Worm (Caenorhabditis elegans) whole organism, L1 larva: Measurements from ENCODE around the gene sru-21.

Source experiments
- F16B12.6 ChIP-seq: fragments of 150-350 bp; optimal IDR thresholded peaks from 2 replicates; lab custom pipeline; 2014; ENCODE audit warnings: missing biosample characterization, missing genetic modification characterization
- Y116A8C.19 ChIP-seq: sonication (generic microtip); optimal IDR thresholded peaks from 2 replicates; lab custom pipeline; 2016; ENCODE audit warnings: missing compliant biosample characterization, missing genetic modification characterization, borderline replicate concordance
- blmp-1 ChIP-seq: fragments of 150-350 bp; optimal IDR thresholded peaks from 2 replicates; lab custom pipeline; 2014; ENCODE audit warnings: missing biosample characterization, missing genetic modification characterization
- ceh-8 ChIP-seq: fragments of 200-800 bp; sonication (Bioruptor generic); optimal IDR thresholded peaks from 2 replicates; lab custom pipeline; 2018; ENCODE audit warnings: mild to moderate bottlenecking, missing genetic modification characterization, moderate library complexity, missing compliant biosample characterization
- ces-1 ChIP-seq: fragments of 150-350 bp; optimal IDR thresholded peaks from 2 replicates; lab custom pipeline; 2014; ENCODE audit warnings: missing biosample characterization, missing genetic modification reagents, missing genetic modification characterization
- dpl-1 ChIP-seq, 3 experiments: fragments of 150-350 bp in 2 of 3; sonication (generic microtip) in 1 of 3; optimal IDR thresholded peaks; 2 replicates each; lab custom pipeline; 2014 to 2017; ENCODE audit warnings: missing biosample characterization in 3 of 3, missing genetic modification characterization in 3 of 3, missing genetic modification reagents in 3 of 3
- dsc-1 ChIP-seq: sonication (generic microtip); optimal IDR thresholded peaks from 2 replicates; lab custom pipeline; 2016; ENCODE audit warnings: mild to moderate bottlenecking, missing genetic modification characterization, missing compliant biosample characterization
- efl-1 ChIP-seq, 4 experiments: fragments of 150-350 bp; optimal IDR thresholded peaks in 3 of 4; peaks in 1 of 4; 1 replicate in 1 of 4; 2 replicates in 3 of 4; lab custom pipeline; 2014; ENCODE audit warnings: missing biosample characterization in 2 of 4, missing genetic modification characterization in 2 of 4, missing genetic modification reagents in 2 of 4
- efl-3 ChIP-seq: fragments of 200-800 bp; sonication (Bioruptor generic); optimal IDR thresholded peaks from 2 replicates; lab custom pipeline; 2018; ENCODE audit warnings: mild to moderate bottlenecking, missing genetic modification characterization, missing compliant biosample characterization
- elt-2 ChIP-seq: sonication (generic microtip); optimal IDR thresholded peaks from 2 replicates; lab custom pipeline; 2016; ENCODE audit warnings: missing genetic modification characterization, mild to moderate bottlenecking, inconsistent platforms, missing compliant biosample characterization, missing genetic modification reagents
- elt-3 ChIP-seq, 6 experiments: fragments of 150-350 bp in 1 of 6; sonication (generic microtip); optimal IDR thresholded peaks; 2 replicates each; lab custom pipeline; 2017 to 2018; ENCODE audit warnings: missing biosample characterization in 6 of 6, missing genetic modification characterization in 6 of 6, inconsistent platforms in 1 of 6
- fkh-10 ChIP-seq: sonication (generic microtip); optimal IDR thresholded peaks from 2 replicates; lab custom pipeline; 2017; ENCODE audit warnings: missing biosample characterization, missing genetic modification reagents, missing genetic modification characterization
- fkh-4 ChIP-seq: sonication (generic microtip); optimal IDR thresholded peaks from 2 replicates; lab custom pipeline; 2016; ENCODE audit warnings: missing compliant biosample characterization, missing genetic modification characterization, borderline replicate concordance
- fkh-8 ChIP-seq: sonication (generic microtip); optimal IDR thresholded peaks from 2 replicates; lab custom pipeline; 2016; ENCODE audit warnings: mild to moderate bottlenecking, missing genetic modification characterization, missing compliant biosample characterization
- hlh-17 ChIP-seq: fragments of 200-800 bp; sonication (Bioruptor generic); optimal IDR thresholded peaks from 2 replicates; lab custom pipeline; 2018; ENCODE audit warnings: missing genetic modification characterization, mild to moderate bottlenecking, missing compliant biosample characterization, moderate library complexity, borderline replicate concordance
- hlh-4 ChIP-seq: sonication (generic microtip); optimal IDR thresholded peaks from 2 replicates; lab custom pipeline; 2016; ENCODE audit warnings: mild to moderate bottlenecking, missing genetic modification characterization, missing compliant biosample characterization
- lin-13 ChIP-seq: fragments of 150-350 bp; optimal IDR thresholded peaks from 2 replicates; lab custom pipeline; 2014; ENCODE audit warnings: missing biosample characterization, missing genetic modification reagents, missing genetic modification characterization
- lin-14 ChIP-seq: fragments of 200-800 bp; sonication (Bioruptor generic); optimal IDR thresholded peaks from 2 replicates; lab custom pipeline; 2018; ENCODE audit warnings: mild to moderate bottlenecking, missing genetic modification characterization, moderate library complexity, missing compliant biosample characterization
- lin-35 ChIP-seq, 2 experiments: fragments of 150-350 bp; optimal IDR thresholded peaks; 2 replicates each; lab custom pipeline; 2014; ENCODE audit warnings: missing biosample characterization in 2 of 2, missing genetic modification characterization in 2 of 2, missing genetic modification reagents in 2 of 2
- lir-3 ChIP-seq: sonication (generic microtip); optimal IDR thresholded peaks from 2 replicates; lab custom pipeline; 2016; ENCODE audit warnings: mild to moderate bottlenecking, missing genetic modification characterization, moderate library complexity, missing compliant biosample characterization; ENCODE audit not compliant: poor library complexity
- mdl-1 ChIP-seq, 2 experiments: fragments of 150-350 bp; optimal IDR thresholded peaks; 2 replicates each; lab custom pipeline; 2014 to 2017; ENCODE audit warnings: missing biosample characterization in 2 of 2, missing genetic modification characterization in 2 of 2, inconsistent platforms in 1 of 2
- mep-1 ChIP-seq: fragments of 150-350 bp; optimal IDR thresholded peaks from 2 replicates; lab custom pipeline; 2014; ENCODE audit warnings: missing biosample characterization, missing genetic modification characterization
- nhr-11 ChIP-seq: fragments of 150-350 bp; optimal IDR thresholded peaks from 2 replicates; lab custom pipeline; 2014; ENCODE audit warnings: missing biosample characterization, missing genetic modification characterization
- nhr-12 ChIP-seq: sonication (generic microtip); optimal IDR thresholded peaks from 2 replicates; lab custom pipeline; 2017; ENCODE audit warnings: missing biosample characterization, missing genetic modification characterization
- nhr-19 ChIP-seq: fragments of 200-800 bp; sonication (Bioruptor generic); conservative IDR thresholded peaks from 2 replicates; pipeline ENCODE4 v1.3.6; 2022; ENCODE audit warnings: missing genetic modification characterization, missing compliant biosample characterization
- nhr-20 ChIP-seq: sonication (generic microtip); optimal IDR thresholded peaks from 2 replicates; lab custom pipeline; 2016; ENCODE audit warnings: mild to moderate bottlenecking, missing genetic modification characterization, missing compliant biosample characterization
- nhr-47 ChIP-seq: sonication (generic microtip); optimal IDR thresholded peaks from 2 replicates; lab custom pipeline; 2016; ENCODE audit warnings: mild to moderate bottlenecking, missing genetic modification characterization, moderate library complexity, missing compliant biosample characterization
- nhr-71 ChIP-seq: sonication (generic microtip); optimal IDR thresholded peaks from 2 replicates; lab custom pipeline; 2016; ENCODE audit warnings: mild to moderate bottlenecking, missing genetic modification characterization, moderate library complexity, missing compliant biosample characterization
- nhr-77 ChIP-seq: fragments of 150-350 bp; optimal IDR thresholded peaks from 2 replicates; lab custom pipeline; 2014; ENCODE audit warnings: missing biosample characterization, missing genetic modification characterization
- nhr-85 ChIP-seq: sonication (generic microtip); peaks from one replicate; lab custom pipeline; 2016; ENCODE audit warnings: missing genetic modification characterization, inconsistent platforms, missing compliant biosample characterization
- nhr-90 ChIP-seq: sonication (generic microtip); optimal IDR thresholded peaks from 2 replicates; lab custom pipeline; 2016; ENCODE audit warnings: mild to moderate bottlenecking, missing genetic modification characterization, missing compliant biosample characterization; ENCODE audit not compliant: poor library complexity
- pax-3 ChIP-seq: fragments of 200-800 bp; sonication (Bioruptor generic); optimal IDR thresholded peaks from 2 replicates; lab custom pipeline; 2018; ENCODE audit warnings: mild to moderate bottlenecking, missing genetic modification characterization, moderate library complexity, missing compliant biosample characterization
- snpc-4 ChIP-seq: fragments of 150-350 bp; optimal IDR thresholded peaks from 2 replicates; lab custom pipeline; 2014; ENCODE audit warnings: missing biosample characterization, missing genetic modification characterization
- swsn-7 ChIP-seq: sonication (generic microtip); optimal IDR thresholded peaks from 2 replicates; lab custom pipeline; 2016; ENCODE audit warnings: missing genetic modification characterization, missing compliant biosample characterization
- tlp-1 ChIP-seq: fragments of 150-350 bp; optimal IDR thresholded peaks from 2 replicates; lab custom pipeline; 2014; ENCODE audit warnings: missing biosample characterization, missing genetic modification characterization
- unc-130 ChIP-seq: fragments of 150-350 bp; optimal IDR thresholded peaks from 2 replicates; lab custom pipeline; 2017; ENCODE audit warnings: missing biosample characterization, missing genetic modification characterization, inconsistent platforms
- unc-98 ChIP-seq: fragments of 200-800 bp; sonication (Bioruptor generic); IDR thresholded peaks from 2 replicates; pipeline ENCODE4 v1.3.6; 2022; ENCODE audit warnings: missing genetic modification characterization, missing compliant biosample characterization
- xbp-1 ChIP-seq: sonication (generic microtip); optimal IDR thresholded peaks from 2 replicates; lab custom pipeline; 2016; ENCODE audit warnings: missing genetic modification characterization, missing compliant biosample characterization
- zag-1 ChIP-seq: fragments of 150-350 bp; optimal IDR thresholded peaks from 2 replicates; lab custom pipeline; 2014; ENCODE audit warnings: missing biosample characterization, missing genetic modification characterization
- zip-4 ChIP-seq: fragments of 200-800 bp; sonication (Bioruptor generic); optimal IDR thresholded peaks from 2 replicates; lab custom pipeline; 2018; ENCODE audit warnings: mild to moderate bottlenecking, missing genetic modification characterization, moderate library complexity, missing compliant biosample characterization

The sru-21 gene

ce11 chrIV:13601973-13602669, 24.4 kb upstream of the sru-21 start, which contains the start of gene Y45F10B.59:
TSS of gene Y45F10B.59 (plus strand) at chrIV:13602619.
- TF ChIP-seq fkh-4 (tag; lab: Kevin White, UChicago) = no peak
- no peak for TF ChIP-seq efl-1 (optimal IDR thresholded peaks at IDR 0.05; lab: Kevin White, UChicago)
- TF ChIP-seq efl-1 (GFP tag; optimal IDR thresholded peaks at IDR 0.05 in 1 of 2; lab: Kevin White, UChicago) = peak in 1 of 2 experiments; percentile 66
- peak; percentile 69 for TF ChIP-seq nhr-85 (tag; lab: Kevin White, UChicago)
- TF ChIP-seq nhr-71 (tag; lab: Kevin White, UChicago) = no peak
- TF ChIP-seq nhr-90 = peak; percentile 43
- no peak for TF ChIP-seq nhr-11 (tag; lab: Kevin White, UChicago)
- TF ChIP-seq zag-1 (tag; lab: Kevin White, UChicago) = no peak
- no peak for TF ChIP-seq nhr-20 (tag; lab: Kevin White, UChicago)
- no peak for TF ChIP-seq blmp-1 (tag; lab: Kevin White, UChicago)
- TF ChIP-seq lir-3 (tag; lab: Kevin White, UChicago) = no peak
- TF ChIP-seq elt-3 (tag; optimal IDR thresholded peaks at IDR 0.05; lab: Kevin White, UChicago) = no peak
- no peak for TF ChIP-seq lin-13 (GFP tag; lab: Kevin White, UChicago)
- TF ChIP-seq nhr-77 (tag; lab: Kevin White, UChicago) = no peak
- 0 out of 2 replicates have a peak, but pooled peaks have one; percentile 16 for TF ChIP-seq nhr-19 (GFP tag; lab: Robert Waterston, UW)
- no peak for TF ChIP-seq zip-4 (GFP tag; lab: Kevin White, UChicago)
- no peak for TF ChIP-seq ceh-8 (GFP tag; lab: Kevin White, UChicago)
- no peak for TF ChIP-seq tlp-1 (tag; lab: Kevin White, UChicago)
- TF ChIP-seq hlh-4 (tag; lab: Kevin White, UChicago) = no peak
- no peak for TF ChIP-seq fkh-8 (tag; lab: Kevin White, UChicago)
- TF ChIP-seq efl-3 (GFP tag; lab: Kevin White, UChicago) = no peak
- no peak for TF ChIP-seq swsn-7 (tag; lab: Kevin White, UChicago)
- TF ChIP-seq pax-3 = no peak
- TF ChIP-seq F16B12.6 = no peak
- no peak for TF ChIP-seq unc-130
- TF ChIP-seq snpc-4 (tag; lab: Kevin White, UChicago) = peak; percentile 86
- no peak for TF ChIP-seq nhr-47 (tag; lab: Kevin White, UChicago)

DNA sequence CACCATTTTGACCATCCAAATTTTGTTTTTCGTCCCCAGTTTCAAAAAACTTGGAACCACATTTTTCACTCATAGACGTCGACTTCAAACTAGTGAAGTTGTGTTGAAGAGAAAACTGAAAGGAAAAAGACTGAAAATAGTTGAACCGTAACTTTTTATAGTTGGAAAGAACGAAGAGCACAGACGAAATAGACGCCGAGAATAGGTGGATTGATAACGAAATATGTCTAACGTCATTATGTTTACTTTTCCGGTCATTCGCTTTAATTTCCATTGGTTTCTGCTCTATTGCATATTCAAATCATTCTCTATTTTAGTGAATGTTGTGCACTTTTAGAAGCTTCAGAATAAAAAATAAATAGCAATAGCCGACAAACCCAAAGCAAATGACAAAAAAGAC, 16.8 kb upstream of the sru-21 start, which contains the start of gene C08F11.13:
TSS of gene C08F11.13 (minus strand) at position 138 of the 400 bp plus-strand sequence.
- peak; percentile 14 for TF ChIP-seq nhr-85 (tag; lab: Kevin White, UChicago)
- TF ChIP-seq lin-14 (GFP tag; lab: Kevin White, UChicago) = no peak
- TF ChIP-seq lin-35 (GFP tag; optimal IDR thresholded peaks at IDR 0.05; lab: Kevin White, UChicago) = peak in 1 of 2 experiments; percentile 20
- peak; percentile 36 for TF ChIP-seq elt-2

ce11 chrIV:13619203-13619602, 7.4 kb upstream of the sru-21 start, which contains the start of gene C08F11.3:
TSS of gene C08F11.3 (plus strand) at chrIV:13619503.
- TF ChIP-seq dpl-1 (GFP tag; optimal IDR thresholded peaks at IDR 0.05; lab: Kevin White, UChicago) (no peak), hlh-17 (GFP tag; lab: Kevin White, UChicago) (no peak), unc-130 (no peak), dsc-1 (tag; lab: Kevin White, UChicago) (no peak), fkh-10 (no peak), ces-1 (GFP tag; lab: Kevin White, UChicago) (no peak), mdl-1 (tag; optimal IDR thresholded peaks at IDR 0.05; lab: Kevin White, UChicago) (no peak), nhr-12 (tag; lab: Kevin White, UChicago) (no peak), xbp-1 (no peak), mep-1 (tag; lab: Kevin White, UChicago) (no peak), unc-98 (GFP tag; lab: Robert Waterston, UW) (no peak), elt-3 (tag; optimal IDR thresholded peaks at IDR 0.05; lab: Kevin White, UChicago) (no peak), nhr-11 (tag; lab: Kevin White, UChicago) (no peak), Y116A8C.19 (tag; lab: Kevin White, UChicago) (no peak)
